Fruit fly (Drosophila melanogaster) whole organism, embryonic: ENCODE data around the gene CG33230.

Source experiments
- Abd-B ChIP-seq: fragments of 200-800 bp; sonication (Bioruptor generic); optimal IDR thresholded peaks from 2 replicates; lab custom pipeline; 2018; ENCODE audit warnings: missing biosample characterization, mild to moderate bottlenecking, missing genetic modification characterization, moderate library complexity
- Ada2b ChIP-seq: fragments of 200-800 bp; sonication (Bioruptor generic); IDR thresholded peaks from 2 replicates; pipeline ENCODE4 v1.3.6; 2022; ENCODE audit warnings: missing biosample characterization, missing genetic modification characterization
- Aef1 ChIP-seq: fragments of 200-800 bp; sonication (Bioruptor generic); IDR thresholded peaks from 3 replicates; pipeline ENCODE4 v1.3.6; 2022; ENCODE audit warnings: missing biosample characterization, missing genetic modification characterization
- Atf-2 ChIP-seq: fragments of 200-800 bp; sonication (Bioruptor generic); optimal IDR thresholded peaks from 2 replicates; lab custom pipeline; 2016; ENCODE audit warnings: missing biosample characterization, missing genetic modification characterization
- BEAF-32 ChIP-seq: fragments of 200-800 bp; sonication (Bioruptor generic); optimal IDR thresholded peaks from 3 replicates; lab custom pipeline; 2017; ENCODE audit warnings: missing biosample characterization, missing genetic modification characterization, mild to moderate bottlenecking, moderate library complexity, missing genetic modification reagents
- C15 ChIP-seq: fragments of 200-800 bp; sonication (Bioruptor generic); IDR thresholded peaks from 3 replicates; pipeline ENCODE4 v1.3.6; 2022; ENCODE audit warnings: missing biosample characterization, missing genetic modification characterization
- CG11695 ChIP-seq: fragments of 200-800 bp; sonication (Bioruptor generic); IDR thresholded peaks from 3 replicates; pipeline ENCODE4 v1.3.6; 2022; ENCODE audit warnings: missing biosample characterization, missing genetic modification characterization
- CG12219 ChIP-seq: fragments of 200-800 bp; sonication (Bioruptor generic); optimal IDR thresholded peaks from 3 replicates; lab custom pipeline; 2018; ENCODE audit warnings: missing biosample characterization, mild to moderate bottlenecking, missing genetic modification characterization
- CG12744 ChIP-seq: fragments of 200-800 bp; sonication (Bioruptor generic); optimal IDR thresholded peaks from 2 replicates; lab custom pipeline; 2016; ENCODE audit warnings: missing biosample characterization, missing genetic modification characterization
- CG13424 ChIP-seq: fragments of 200-800 bp; sonication (Bioruptor generic); optimal IDR thresholded peaks from 2 replicates; lab custom pipeline; 2019; ENCODE audit warnings: missing biosample characterization, mild to moderate bottlenecking, missing genetic modification characterization, moderate library complexity
- CG16815 ChIP-seq: fragments of 200-800 bp; sonication (Bioruptor generic); optimal IDR thresholded peaks from 3 replicates; lab custom pipeline; 2017; ENCODE audit warnings: missing biosample characterization, mild to moderate bottlenecking, missing genetic modification characterization
- CG16863 ChIP-seq: fragments of 200-800 bp; sonication (Bioruptor generic); optimal IDR thresholded peaks from 3 replicates; lab custom pipeline; 2016; ENCODE audit warnings: missing biosample characterization, missing genetic modification characterization
- CG17328 ChIP-seq: fragments of 200-800 bp; sonication (Bioruptor generic); IDR thresholded peaks from 2 replicates; pipeline ENCODE4 v1.3.6; 2022; ENCODE audit warnings: missing biosample characterization, missing genetic modification characterization
- CG17361 ChIP-seq: fragments of 200-800 bp; sonication (Bioruptor generic); IDR thresholded peaks from 3 replicates; pipeline ENCODE4 v1.3.6; 2022; ENCODE audit warnings: missing biosample characterization, missing genetic modification characterization
- CG2120 ChIP-seq: fragments of 200-800 bp; sonication (Bioruptor generic); optimal IDR thresholded peaks from 3 replicates; lab custom pipeline; 2016; ENCODE audit warnings: missing biosample characterization, missing genetic modification characterization
- CG2678 ChIP-seq: fragments of 200-800 bp; sonication (Bioruptor generic); optimal IDR thresholded peaks from 3 replicates; lab custom pipeline; 2019; ENCODE audit warnings: missing biosample characterization, mild to moderate bottlenecking, missing genetic modification characterization, moderate library complexity
- CG6654 ChIP-seq: fragments of 200-800 bp; sonication (Bioruptor generic); optimal IDR thresholded peaks from 2 replicates; lab custom pipeline; 2017; ENCODE audit warnings: missing biosample characterization, mild to moderate bottlenecking, missing genetic modification characterization
- CG6689 ChIP-seq: fragments of 200-800 bp; sonication (Bioruptor generic); IDR thresholded peaks from 2 replicates; pipeline ENCODE4 v1.3.6; 2022; ENCODE audit warnings: missing biosample characterization, missing genetic modification characterization
- CG9609 ChIP-seq: fragments of 200-800 bp; sonication (Bioruptor generic); optimal IDR thresholded peaks from 3 replicates; lab custom pipeline; 2016; ENCODE audit warnings: missing biosample characterization, missing genetic modification characterization
- CG9727 ChIP-seq: fragments of 200-800 bp; sonication (Bioruptor generic); optimal IDR thresholded peaks from 3 replicates; lab custom pipeline; 2017; ENCODE audit warnings: missing biosample characterization, mild to moderate bottlenecking, missing genetic modification characterization
- D ChIP-seq, 2 experiments: fragments of 200-800 bp in 1 of 2; fragments of >200 bp in 1 of 2; sonication (Bioruptor generic) in 1 of 2; optimal IDR thresholded peaks; 2 replicates in 1 of 2; 3 replicates in 1 of 2; lab custom pipeline; 2017; ENCODE audit warnings: mild to moderate bottlenecking in 1 of 2, missing biosample characterization in 1 of 2, missing genetic modification characterization in 1 of 2, missing genetic modification reagents in 1 of 2
- Mad ChIP-seq: fragments of 200-800 bp; sonication (Bioruptor generic); optimal IDR thresholded peaks from 2 replicates; lab custom pipeline; 2016; ENCODE audit warnings: missing biosample characterization, missing genetic modification characterization
- NC2α ChIP-seq: fragments of 200-800 bp; sonication (Bioruptor generic); optimal IDR thresholded peaks from 2 replicates; lab custom pipeline; 2016; ENCODE audit warnings: missing biosample characterization, missing genetic modification characterization
- Side ChIP-seq: fragments of 200-800 bp; sonication (Bioruptor generic); optimal IDR thresholded peaks from 2 replicates; lab custom pipeline; 2016; ENCODE audit warnings: missing biosample characterization, missing genetic modification characterization
- Ssrp ChIP-seq: fragments of 200-800 bp; sonication (Bioruptor generic); optimal IDR thresholded peaks from 2 replicates; lab custom pipeline; 2018; ENCODE audit warnings: missing biosample characterization, mild to moderate bottlenecking, missing genetic modification characterization, moderate library complexity
- Tbp ChIP-seq: fragments of >200 bp; optimal IDR thresholded peaks from 2 replicates; lab custom pipeline; 2018; ENCODE audit warnings: missing biosample characterization, missing genetic modification characterization
- Usf ChIP-seq: fragments of 200-800 bp; sonication (Bioruptor generic); optimal IDR thresholded peaks from 2 replicates; lab custom pipeline; 2017; ENCODE audit warnings: missing genotype, missing biosample characterization, missing genetic modification characterization
- Xrp1 ChIP-seq: fragments of 200-800 bp; sonication (Bioruptor generic); IDR thresholded peaks from 2 replicates; pipeline ENCODE4 v1.3.6; 2022; ENCODE audit warnings: missing biosample characterization, missing genetic modification characterization
- ase ChIP-seq: fragments of 200-800 bp; sonication (Bioruptor generic); IDR thresholded peaks from 3 replicates; pipeline ENCODE4 v1.3.6; 2022; ENCODE audit warnings: missing biosample characterization, missing genetic modification characterization
- bcd ChIP-seq: fragments of 200-800 bp; sonication (Bioruptor generic); optimal IDR thresholded peaks from 2 replicates; lab custom pipeline; 2017; ENCODE audit warnings: missing biosample characterization, mild to moderate bottlenecking, missing genetic modification characterization
- cas ChIP-seq: fragments of 200-800 bp; sonication (Bioruptor generic); IDR thresholded peaks from 2 replicates; pipeline ENCODE4 v1.3.6; 2022; ENCODE audit warnings: missing biosample characterization, missing genetic modification characterization
- cato ChIP-seq: fragments of 200-800 bp; sonication (Bioruptor generic); optimal IDR thresholded peaks from 2 replicates; lab custom pipeline; 2016; ENCODE audit warnings: missing biosample characterization, missing genetic modification characterization, borderline replicate concordance
- da ChIP-seq: fragments of 200-800 bp; sonication (Bioruptor generic); optimal IDR thresholded peaks from 2 replicates; lab custom pipeline; 2016; ENCODE audit warnings: missing biosample characterization, missing genetic modification characterization
- ems ChIP-seq: fragments of 200-800 bp; sonication (Bioruptor generic); optimal IDR thresholded peaks from 3 replicates; lab custom pipeline; 2016; ENCODE audit warnings: missing biosample characterization, missing genetic modification characterization
- esg ChIP-seq: fragments of 200-800 bp; sonication (Bioruptor generic); conservative IDR thresholded peaks from 2 replicates; pipeline ENCODE4 v1.3.6; 2022; ENCODE audit warnings: missing biosample characterization, missing genetic modification characterization
- fd64A ChIP-seq: fragments of 200-800 bp; sonication (Bioruptor generic); optimal IDR thresholded peaks from 3 replicates; lab custom pipeline; 2018; ENCODE audit warnings: missing biosample characterization, mild to moderate bottlenecking, missing genetic modification characterization
- hkb ChIP-seq, 2 experiments: fragments of 200-800 bp in 1 of 2; fragments of >200 bp in 1 of 2; sonication (Bioruptor generic) in 1 of 2; IDR thresholded peaks in 1 of 2; optimal IDR thresholded peaks in 1 of 2; 2 replicates each; pipeline versions ENCODE4 v1.3.6 to Lab custom; 2017 to 2022; ENCODE audit warnings: missing biosample characterization in 1 of 2, missing genetic modification characterization in 1 of 2
- jigr1 ChIP-seq: fragments of 200-800 bp; sonication (Bioruptor generic); IDR thresholded peaks from 3 replicates; pipeline ENCODE4 v1.3.6; 2022; ENCODE audit warnings: missing biosample characterization, missing genetic modification characterization
- lilli ChIP-seq: fragments of 200-800 bp; sonication (Bioruptor generic); optimal IDR thresholded peaks from 3 replicates; lab custom pipeline; 2016; ENCODE audit warnings: missing biosample characterization, missing genetic modification characterization
- lov ChIP-seq, 2 experiments: fragments of 200-800 bp in 1 of 2; fragments of >200 bp in 1 of 2; sonication (Bioruptor generic) in 1 of 2; IDR thresholded peaks in 1 of 2; optimal IDR thresholded peaks in 1 of 2; 2 replicates in 1 of 2; 3 replicates in 1 of 2; pipeline versions ENCODE4 v1.3.6 to Lab custom; 2017 to 2022; ENCODE audit warnings: missing biosample characterization in 1 of 2, missing genetic modification characterization in 1 of 2
- nmo ChIP-seq: fragments of 200-800 bp; sonication (Bioruptor generic); optimal IDR thresholded peaks from 2 replicates; lab custom pipeline; 2018; ENCODE audit warnings: missing biosample characterization, mild to moderate bottlenecking, missing genetic modification characterization, moderate library complexity
- otp ChIP-seq: fragments of 200-800 bp; sonication (Bioruptor generic); IDR thresholded peaks from 3 replicates; pipeline ENCODE4, ENCODE4 v1.3.6; 2022; ENCODE audit warnings: missing biosample characterization, missing genetic modification characterization
- pfk ChIP-seq: fragments of 200-800 bp; sonication (Bioruptor generic); optimal IDR thresholded peaks from 2 replicates; lab custom pipeline; 2018; ENCODE audit warnings: missing biosample characterization, mild to moderate bottlenecking, missing genetic modification characterization, moderate library complexity
- psq ChIP-seq: fragments of 200-800 bp; sonication (Bioruptor generic); optimal IDR thresholded peaks from 2 replicates; lab custom pipeline; 2017; ENCODE audit warnings: missing biosample characterization, missing genetic modification characterization
- stc ChIP-seq: fragments of 200-800 bp; sonication (Bioruptor generic); IDR thresholded peaks from 2 replicates; pipeline ENCODE4 v1.3.6; 2022; ENCODE audit warnings: missing biosample characterization, missing genetic modification characterization
- stwl ChIP-seq: fragments of 200-800 bp; sonication (Bioruptor generic); optimal IDR thresholded peaks from 3 replicates; lab custom pipeline; 2018; ENCODE audit warnings: missing biosample characterization, mild to moderate bottlenecking, missing genetic modification characterization, moderate library complexity
- tgo ChIP-seq: fragments of 200-800 bp; sonication (Bioruptor generic); IDR thresholded peaks from 3 replicates; pipeline ENCODE4 v1.3.6; 2022; ENCODE audit warnings: missing biosample characterization, missing genetic modification characterization
- tio ChIP-seq: fragments of 200-800 bp; sonication (Bioruptor generic); optimal IDR thresholded peaks from 2 replicates; lab custom pipeline; 2017; ENCODE audit warnings: missing biosample characterization, missing genetic modification characterization, inconsistent platforms
- tx ChIP-seq: fragments of 200-800 bp; sonication (Bioruptor generic); optimal IDR thresholded peaks from 2 replicates; lab custom pipeline; 2016; ENCODE audit warnings: missing biosample characterization, missing genetic modification characterization
- unpg ChIP-seq: fragments of 200-800 bp; sonication (Bioruptor generic); optimal IDR thresholded peaks from 3 replicates; lab custom pipeline; 2018; ENCODE audit warnings: missing biosample characterization, mild to moderate bottlenecking, missing genetic modification characterization, moderate library complexity

The CG33230 gene

dm6 chr3L:1584003-1584402, 34.2 kb upstream of the CG33230 start (continued):
- TF ChIP-seq tio (GFP tag; lab: Kevin White, UChicago) (peak; percentile 54), psq (GFP tag; lab: Kevin White, UChicago) (peak; percentile 22), unpg (GFP tag; lab: Kevin White, UChicago) (peak; percentile 68), CG12219 (GFP tag; lab: Kevin White, UChicago) (peak; percentile 64), CG16863 (GFP tag; lab: Kevin White, UChicago) (peak; percentile 56), Tbp (GFP tag; lab: Kevin White, UChicago) (no peak), CG2120 (GFP tag; lab: Kevin White, UChicago) (peak; percentile 56), nmo (GFP tag; lab: Kevin White, UChicago) (peak; percentile 73), NC2α (peak; percentile 44), C15 (no peak), Atf-2 (peak; percentile 47), Xrp1 (GFP tag; lab: Robert Waterston, UW) (peak; percentile 86), ase (GFP tag; lab: Robert Waterston, UW) (peak; percentile 55; the same call in 2 of the 3 replicates), Aef1 (GFP tag; lab: Robert Waterston, UW) (0 out of 3 replicates have a peak, but pooled peaks have one; percentile 13), Abd-B (GFP tag; lab: Kevin White, UChicago) (peak; percentile 41), CG13424 (tag; lab: Kevin White, UChicago) (peak; percentile 46), lilli (peak; percentile 55), CG17328 (GFP tag; lab: Robert Waterston, UW) (peak; percentile 78), pfk (no peak), otp (GFP tag; lab: Robert Waterston, UW) (peak; percentile 84), stc (GFP tag; lab: Robert Waterston, UW) (peak; percentile 58), stwl (no peak), Side (GFP tag; lab: Kevin White, UChicago) (peak; percentile 44), esg (GFP tag; lab: Robert Waterston, UW) (peak; percentile 71), hkb (optimal IDR thresholded peaks at IDR 0.05; lab: Kevin White, UChicago) (no peak), hkb (GFP tag; IDR thresholded peaks at IDR 0.05; lab: Robert Waterston, UW) (no peak), tgo (peak; percentile 64), CG9727 (GFP tag; lab: Kevin White, UChicago) (peak; percentile 58), CG9609 (GFP tag; lab: Kevin White, UChicago) (peak; percentile 61), CG16815 (GFP tag; lab: Kevin White, UChicago) (peak; percentile 47), da (GFP tag; lab: Kevin White, UChicago) (no peak), BEAF-32 (GFP tag; lab: Kevin White, UChicago) (no peak), Mad (peak; percentile 39), cas (no peak), bcd (GFP tag; lab: Kevin White, UChicago) (peak; percentile 58), CG12744 (GFP tag; lab: Kevin White, UChicago) (peak; percentile 48), CG6654 (no peak), tx (GFP tag; lab: Kevin White, UChicago) (peak; percentile 41), lov (optimal IDR thresholded peaks at IDR 0.05; lab: Kevin White, UChicago) (no peak), lov (GFP tag; IDR thresholded peaks at IDR 0.05; lab: Robert Waterston, UW) (0 out of 3 replicates have a peak, but pooled peaks have one; percentile 69), Usf (peak; percentile 11), Ssrp (peak; percentile 71), CG6689 (GFP tag; lab: Robert Waterston, UW) (peak; percentile 75), D (optimal IDR thresholded peaks at IDR 0.05; lab: Kevin White, UChicago) (no peak), D (GFP tag; optimal IDR thresholded peaks at IDR 0.05; lab: Kevin White, UChicago) (no peak), CG11695 (GFP tag; lab: Robert Waterston, UW) (peak; percentile 56; the same call in 1 of the 3 replicates), cato (GFP tag; lab: Kevin White, UChicago) (peak; percentile 51), jigr1 (GFP tag; lab: Robert Waterston, UW) (no peak), fd64A (no peak), CG17361 (peak; percentile 50; the same call in 1 of the 3 replicates), Ada2b (GFP tag; lab: Robert Waterston, UW) (no peak), CG2678 (peak; percentile 58), ems (GFP tag; lab: Kevin White, UChicago) (peak; percentile 57)
